Fruit fly (Drosophila melanogaster): Measurements from ENCODE around the gene RpL27.

Gene RpL27

DNA sequence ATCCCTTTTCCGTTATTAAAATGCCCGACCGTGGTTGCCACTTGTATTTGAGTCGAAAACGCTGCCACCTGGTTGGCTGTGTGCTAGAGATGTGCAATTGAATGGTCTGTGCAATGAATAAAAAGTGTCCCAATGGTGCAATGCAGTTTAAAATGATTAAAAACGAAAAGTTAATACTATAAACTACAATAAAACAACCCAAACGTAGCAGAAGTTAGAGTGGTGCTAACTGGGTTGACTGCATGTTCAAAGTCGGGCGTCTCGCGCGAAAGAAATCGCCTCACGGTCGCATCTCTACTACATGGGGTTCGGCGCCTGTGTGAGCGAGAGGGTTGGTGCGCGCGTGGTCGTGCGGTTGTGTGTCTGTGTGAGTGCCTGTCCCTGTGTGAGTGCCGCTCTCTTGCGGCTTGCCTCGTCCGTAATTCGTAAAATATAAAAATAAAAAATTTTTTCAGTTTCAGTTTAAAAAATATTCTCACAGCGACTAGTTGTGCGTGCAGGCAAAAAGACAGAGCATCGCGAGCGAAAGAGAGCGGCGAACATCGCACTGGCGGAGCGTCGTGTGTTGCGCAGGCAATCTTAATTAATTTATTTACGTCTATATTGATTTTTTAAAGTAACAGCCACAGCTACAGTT, 37.9 kb downstream of the RpL27 start (continued):
- TF ChIP-seq CG32772 (GFP tag; IDR thresholded peaks at IDR 0.05): peak; percentile 88
- peak; percentile 95 for TF ChIP-seq CG4328 (GFP tag; optimal IDR thresholded peaks at IDR 0.05)
- peak; percentile 85 for TF ChIP-seq E2f1 (GFP tag; IDR thresholded peaks at IDR 0.05)
- TF ChIP-seq Bdp1 (GFP tag; optimal IDR thresholded peaks at IDR 0.05): peak; percentile 81
- TF ChIP-seq Hr51 (GFP tag; optimal IDR thresholded peaks at IDR 0.05): peak; percentile 87 to 97
- peak; percentile 86 for TF ChIP-seq gsb-n (tag; optimal IDR thresholded peaks at IDR 0.05)
- TF ChIP-seq CG14667 (GFP tag; IDR thresholded peaks at IDR 0.05): peak; percentile 91
- peak; percentile 67 for TF ChIP-seq CG16779 (GFP tag; IDR thresholded peaks at IDR 0.05)
- peak; percentile 61 for TF ChIP-seq abd-A (tag; optimal IDR thresholded peaks at IDR 0.05)
- TF ChIP-seq tx (GFP tag; optimal IDR thresholded peaks at IDR 0.05): peak; percentile 96
- peak; percentile 93 for TF ChIP-seq Optix (GFP tag; IDR thresholded peaks at IDR 0.05)
- peak; percentile 74 for TF ChIP-seq TFAM (GFP tag; optimal IDR thresholded peaks at IDR 0.05)
- TF ChIP-seq gcm2 (GFP tag; optimal IDR thresholded peaks at IDR 0.05): peak; percentile 84
- TF ChIP-seq CG4730 (GFP tag; IDR thresholded peaks at IDR 0.05): peak; percentile 84
- TF ChIP-seq CG12942 (GFP tag; optimal IDR thresholded peaks at IDR 0.05): peak; percentile 92
- peak; percentile 81 for TF ChIP-seq CG3838 (GFP tag; optimal IDR thresholded peaks at IDR 0.05)
- peak; percentile 83 for TF ChIP-seq psq (GFP tag; optimal IDR thresholded peaks at IDR 0.05)
- peak; percentile 83 for TF ChIP-seq btn (GFP tag; optimal IDR thresholded peaks at IDR 0.05)
- peak; percentile 91 for TF ChIP-seq Camta (GFP tag; optimal IDR thresholded peaks at IDR 0.05)
- peak; percentile 86 for TF ChIP-seq CG18262 (tag; optimal IDR thresholded peaks at IDR 0.05)
- peak; percentile 85 for TF ChIP-seq CG11560 (tag; IDR thresholded peaks at IDR 0.05)
- TF ChIP-seq chinmo (GFP tag; IDR thresholded peaks at IDR 0.05; ENCODE audit: partially characterized antibody): peak; percentile 70; the same call in 1 of the 4 replicates
- peak; percentile 92 for TF ChIP-seq CG10654 (GFP tag; optimal IDR thresholded peaks at IDR 0.05)
- TF ChIP-seq CG30020 (tag; optimal IDR thresholded peaks at IDR 0.05): peak; percentile 82
- peak; percentile 93 for TF ChIP-seq Bteb2 (GFP tag; optimal IDR thresholded peaks at IDR 0.05)
- peak; percentile 69 for TF ChIP-seq Drgx (GFP tag; IDR thresholded peaks at IDR 0.05)
- peak; percentile 76 for TF ChIP-seq ro (GFP tag; IDR thresholded peaks at IDR 0.05)
- TF ChIP-seq gem (tag; optimal IDR thresholded peaks at IDR 0.05): peak; percentile 94
- no peak for TF ChIP-seq pita (GFP tag; optimal IDR thresholded peaks at IDR 0.05)
- TF ChIP-seq zen2 (GFP tag; IDR thresholded peaks at IDR 0.05; ENCODE audit: partially characterized antibody): 0 out of 3 replicates have a peak, but pooled peaks have one; percentile 66
- peak; percentile 85 for TF ChIP-seq bbx (GFP tag; IDR thresholded peaks at IDR 0.05; ENCODE audit: partially characterized antibody)
- TF ChIP-seq gfzf (GFP tag; optimal IDR thresholded peaks at IDR 0.05): peak; percentile 48
- peak; percentile 64 for TF ChIP-seq CG7271 (tag; optimal IDR thresholded peaks at IDR 0.05)
- peak; percentile 92 for TF ChIP-seq CG32532 (GFP tag; IDR thresholded peaks at IDR 0.05)
- peak; percentile 88 for TF ChIP-seq CG14441 (GFP tag; IDR thresholded peaks at IDR 0.05)
- TF ChIP-seq shn (GFP tag; optimal IDR thresholded peaks at IDR 0.05): peak; percentile 98
- TF ChIP-seq CG7745 (tag; optimal IDR thresholded peaks at IDR 0.05): peak; percentile 65
- peak; percentile 98 for TF ChIP-seq HLH54F (GFP tag; optimal IDR thresholded peaks at IDR 0.05)
- TF ChIP-seq CG11456 (GFP tag; IDR thresholded peaks at IDR 0.05): peak; percentile 91
- peak; percentile 86 for TF ChIP-seq CG2889 (GFP tag; IDR thresholded peaks at IDR 0.05)
- peak; percentile 82 for TF ChIP-seq schlank (tag; optimal IDR thresholded peaks at IDR 0.05)
- peak; percentile 68 for TF ChIP-seq D19A (tag; optimal IDR thresholded peaks at IDR 0.05)
- peak in 2 of 3 experiments; percentile 50 to 92 for TF ChIP-seq lola (GFP tag; optimal IDR thresholded peaks at IDR 0.05)
- TF ChIP-seq gro (GFP tag; optimal IDR thresholded peaks at IDR 0.05): peak; percentile 94
- TF ChIP-seq CG11695 (GFP tag; IDR thresholded peaks at IDR 0.05): peak; percentile 86
- peak; percentile 86 for TF ChIP-seq CG14860 (GFP tag; IDR thresholded peaks at IDR 0.05; ENCODE audit: partially characterized antibody)
- TF ChIP-seq crol (GFP tag; IDR thresholded peaks at IDR 0.05): peak; percentile 55
- peak; percentile 87 for TF ChIP-seq hbn (GFP tag; IDR thresholded peaks at IDR 0.05; ENCODE audit: partially characterized antibody)
- TF ChIP-seq eve (GFP tag; optimal IDR thresholded peaks at IDR 0.05): peak in 1 of 2 experiments; percentile 85
- peak; percentile 91 for TF ChIP-seq da (GFP tag; optimal IDR thresholded peaks at IDR 0.05)

All from whole organism, embryonic.